Worm (Caenorhabditis elegans) whole organism, L1 larva: ENCODE results near the gene F49C12.1.

ENCODE experiments used
- lin-35 ChIP-seq, 2 experiments: fragments of 150-350 bp; optimal IDR thresholded peaks; 2 replicates each; lab custom pipeline; 2014; ENCODE audit warnings: missing biosample characterization in 2 of 2, missing genetic modification characterization in 2 of 2, missing genetic modification reagents in 2 of 2
- mef-2 ChIP-seq: fragments of 150-350 bp; optimal IDR thresholded peaks from 2 replicates; lab custom pipeline; 2014; ENCODE audit warnings: missing biosample characterization, missing genetic modification characterization
- nhr-76 ChIP-seq: sonication (generic microtip); optimal IDR thresholded peaks from 2 replicates; lab custom pipeline; 2017; ENCODE audit warnings: missing biosample characterization, missing genetic modification characterization
- pqm-1 ChIP-seq: sonication (generic microtip); optimal IDR thresholded peaks from 3 replicates; lab custom pipeline; 2017; ENCODE audit warnings: missing biosample characterization, missing genetic modification characterization
- sox-4 ChIP-seq: sonication (generic microtip); optimal IDR thresholded peaks from 2 replicates; lab custom pipeline; 2016; ENCODE audit warnings: missing genetic modification characterization, missing compliant biosample characterization
- sup-37 ChIP-seq: fragments of 200-800 bp; sonication (Bioruptor generic); optimal IDR thresholded peaks from 2 replicates; lab custom pipeline; 2018; ENCODE audit warnings: mild to moderate bottlenecking, missing genetic modification characterization, missing compliant biosample characterization
- unc-130 ChIP-seq: fragments of 150-350 bp; optimal IDR thresholded peaks from 2 replicates; lab custom pipeline; 2017; ENCODE audit warnings: missing biosample characterization, missing genetic modification characterization, inconsistent platforms

- no peak for TF ChIP-seq mef-2 (tag; lab: Kevin White, UChicago)
- no peak for TF ChIP-seq sup-37 (GFP tag; lab: Kevin White, UChicago)
- no peak for TF ChIP-seq nhr-76
- no peak for TF ChIP-seq lin-35 (GFP tag; optimal IDR thresholded peaks at IDR 0.05; lab: Kevin White, UChicago)
- no peak for TF ChIP-seq sox-4 (tag; lab: Kevin White, UChicago)
- TF ChIP-seq unc-130 = no peak
- TF ChIP-seq pqm-1 (tag; lab: Kevin White, UChicago) = no peak
Observed at ce11 chrIV:9274008-9274529, 22.1 kb downstream of the F49C12.1 start, which contains the start of gene nmy-3.
